Fruit fly (Drosophila melanogaster): ENCODE results near the gene CG43813.

The CG43813 gene

dm6 chr2L:12350880-12351279 lies 6.8 kb upstream of the CG43813 start:
- TF ChIP-seq Myc (optimal IDR thresholded peaks at IDR 0.05) = no peak
- TF ChIP-seq insv (optimal IDR thresholded peaks at IDR 0.05) = no peak
- no peak for TF ChIP-seq ttk (optimal IDR thresholded peaks at IDR 0.05)
- no peak for TF ChIP-seq Sin3A (optimal IDR thresholded peaks at IDR 0.05)
- no peak for TF ChIP-seq h (optimal IDR thresholded peaks at IDR 0.05)
- TF ChIP-seq psq (optimal IDR thresholded peaks at IDR 0.05) = no peak

DNA sequence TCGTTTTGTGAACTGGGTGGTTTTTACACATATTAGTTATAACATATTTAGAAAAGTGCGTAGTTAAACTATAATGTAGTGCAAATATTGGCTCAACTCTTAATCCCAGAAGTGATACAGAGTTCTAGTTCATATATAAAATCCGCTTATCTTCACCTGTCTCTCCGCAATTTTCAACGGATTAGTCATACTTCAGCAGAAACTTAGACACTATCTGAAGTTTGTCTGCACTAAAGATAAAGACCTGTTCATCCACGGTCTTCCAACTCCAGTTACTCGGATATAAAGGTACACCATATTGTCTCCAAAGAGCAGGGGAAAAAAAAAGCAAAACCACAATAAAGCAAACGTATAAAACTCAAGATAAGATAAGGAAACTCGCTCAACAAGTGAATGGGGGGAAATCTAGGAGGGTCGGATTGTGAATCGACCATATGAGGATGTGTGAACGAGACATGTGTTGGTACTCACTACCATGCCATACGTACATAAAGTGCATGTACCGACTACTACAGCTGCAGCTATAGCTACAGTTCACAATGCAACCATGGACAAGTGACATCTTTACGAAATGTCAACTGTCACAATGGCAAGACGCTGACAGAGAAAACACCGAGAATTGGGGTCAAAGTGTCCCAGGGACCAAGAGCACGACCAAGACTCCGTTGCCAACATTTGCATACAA lies 4.5 kb upstream of the CG43813 start:
- TF ChIP-seq h (optimal IDR thresholded peaks at IDR 0.05) (no peak), psq (optimal IDR thresholded peaks at IDR 0.05) (no peak), Myc (optimal IDR thresholded peaks at IDR 0.05) (no peak), Sin3A (optimal IDR thresholded peaks at IDR 0.05) (no peak), insv (optimal IDR thresholded peaks at IDR 0.05) (no peak), ttk (optimal IDR thresholded peaks at IDR 0.05) (no peak)

dm6 chr2L:12347862-12348261 lies 3.8 kb upstream of the CG43813 start:
- TF ChIP-seq insv (optimal IDR thresholded peaks at IDR 0.05) (no peak), Myc (optimal IDR thresholded peaks at IDR 0.05) (no peak), psq (optimal IDR thresholded peaks at IDR 0.05) (no peak), Sin3A (optimal IDR thresholded peaks at IDR 0.05) (no peak), ttk (optimal IDR thresholded peaks at IDR 0.05) (no peak), h (optimal IDR thresholded peaks at IDR 0.05) (no peak)

- TF ChIP-seq Myc (optimal IDR thresholded peaks at IDR 0.05) (no peak), insv (optimal IDR thresholded peaks at IDR 0.05) (no peak), Sin3A (optimal IDR thresholded peaks at IDR 0.05) (no peak), h (optimal IDR thresholded peaks at IDR 0.05) (no peak), ttk (optimal IDR thresholded peaks at IDR 0.05) (no peak), psq (optimal IDR thresholded peaks at IDR 0.05) (no peak)
Measured at dm6 chr2L:12347034-12347433, 3.0 kb upstream of the CG43813 start.

dm6 chr2L:12346163-12346892 lies 2.3 kb upstream of the CG43813 start:
- TF ChIP-seq h (optimal IDR thresholded peaks at IDR 0.05) (no peak), Sin3A (optimal IDR thresholded peaks at IDR 0.05) (no peak), insv (optimal IDR thresholded peaks at IDR 0.05) (no peak), ttk (optimal IDR thresholded peaks at IDR 0.05) (no peak), Myc (optimal IDR thresholded peaks at IDR 0.05) (no peak)

DNA sequence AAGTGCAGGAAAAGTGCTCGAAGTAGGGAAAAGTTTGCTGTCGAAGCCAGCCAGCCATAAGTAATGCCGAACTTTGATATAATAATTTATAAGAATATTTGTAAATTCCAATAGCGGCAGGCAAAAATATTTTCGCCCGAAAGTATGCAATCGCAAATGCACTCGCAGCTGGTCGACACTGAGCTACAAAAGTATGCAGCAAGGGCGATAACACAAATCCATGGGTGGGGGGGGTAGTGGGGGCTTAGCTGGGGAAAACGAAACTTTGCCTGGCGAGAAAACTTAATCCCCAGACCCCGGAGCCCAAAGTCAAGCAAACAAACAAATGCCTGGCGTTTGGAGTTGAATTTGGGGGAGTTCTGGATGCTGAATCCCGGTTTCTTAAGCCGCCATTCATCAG lies 2.4 kb downstream of the CG43813 start:
- TF ChIP-seq psq (optimal IDR thresholded peaks at IDR 0.05) = no peak
- TF ChIP-seq ttk (optimal IDR thresholded peaks at IDR 0.05) = no peak
- no peak for TF ChIP-seq Myc (optimal IDR thresholded peaks at IDR 0.05)
- no peak for TF ChIP-seq h (optimal IDR thresholded peaks at IDR 0.05)

DNA sequence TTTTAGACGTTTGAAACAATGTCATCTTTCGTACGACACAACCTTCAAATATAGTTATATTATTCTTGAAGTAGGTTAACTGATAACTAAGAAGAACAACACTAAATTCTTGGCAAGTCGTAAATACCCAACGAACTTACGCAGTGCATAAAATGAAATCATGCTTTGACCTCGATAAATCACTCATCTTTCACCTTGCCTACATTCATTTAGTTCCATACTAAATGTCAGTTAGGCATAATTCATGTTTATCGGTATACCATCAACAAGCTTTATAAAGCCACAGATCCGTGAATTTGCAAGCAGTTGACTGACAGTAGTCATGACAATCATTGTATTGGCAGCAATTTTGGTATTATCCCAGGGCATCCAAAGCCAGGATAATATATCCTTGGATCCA lies 5.5 kb downstream of the CG43813 start, which contains the start of gene CG31862:
CG31862 (plus strand) TSS at position 301 of the 400 bp plus-strand sequence.
- TF ChIP-seq Myc (optimal IDR thresholded peaks at IDR 0.05) (no peak), ttk (optimal IDR thresholded peaks at IDR 0.05) (no peak), h (optimal IDR thresholded peaks at IDR 0.05) (no peak), Sin3A (optimal IDR thresholded peaks at IDR 0.05) (no peak), insv (optimal IDR thresholded peaks at IDR 0.05) (no peak), psq (optimal IDR thresholded peaks at IDR 0.05) (no peak)

DNA sequence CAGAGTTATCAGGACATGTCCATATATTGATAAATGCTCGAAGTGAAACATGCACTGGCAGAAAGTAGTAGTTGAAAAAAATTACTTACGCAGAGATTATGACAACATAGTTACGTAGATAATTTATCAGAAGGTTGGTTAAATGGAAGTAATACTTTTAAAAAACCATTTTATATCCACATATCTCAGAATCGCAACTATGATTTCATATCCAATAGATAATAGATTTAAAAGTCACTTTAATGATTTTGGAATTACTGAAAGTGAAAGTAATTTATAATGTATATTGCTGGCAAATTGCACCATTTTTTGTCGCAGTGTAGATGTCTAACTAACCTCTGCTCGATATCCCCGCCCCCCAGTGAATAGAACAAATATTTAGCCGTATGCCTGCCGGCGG lies 6.9 kb downstream of the CG43813 start:
- TF ChIP-seq ttk (optimal IDR thresholded peaks at IDR 0.05) = no peak
- TF ChIP-seq insv (optimal IDR thresholded peaks at IDR 0.05) = no peak
- no peak for TF ChIP-seq Sin3A (optimal IDR thresholded peaks at IDR 0.05)
- no peak for TF ChIP-seq psq (optimal IDR thresholded peaks at IDR 0.05)
- TF ChIP-seq Myc (optimal IDR thresholded peaks at IDR 0.05) = no peak
- no peak for TF ChIP-seq h (optimal IDR thresholded peaks at IDR 0.05)

- TF ChIP-seq h (optimal IDR thresholded peaks at IDR 0.05) = no peak
- no peak for TF ChIP-seq psq (optimal IDR thresholded peaks at IDR 0.05)
- TF ChIP-seq Myc (optimal IDR thresholded peaks at IDR 0.05) = no peak
- no peak for TF ChIP-seq insv (optimal IDR thresholded peaks at IDR 0.05)
- TF ChIP-seq Sin3A (optimal IDR thresholded peaks at IDR 0.05) = no peak
- TF ChIP-seq ttk (optimal IDR thresholded peaks at IDR 0.05) = no peak
Measured at dm6 chr2L:12314838-12315237, 29.2 kb downstream of the CG43813 start.

Measured in Kc167 (cell line).